In the genomic region with DNA sequence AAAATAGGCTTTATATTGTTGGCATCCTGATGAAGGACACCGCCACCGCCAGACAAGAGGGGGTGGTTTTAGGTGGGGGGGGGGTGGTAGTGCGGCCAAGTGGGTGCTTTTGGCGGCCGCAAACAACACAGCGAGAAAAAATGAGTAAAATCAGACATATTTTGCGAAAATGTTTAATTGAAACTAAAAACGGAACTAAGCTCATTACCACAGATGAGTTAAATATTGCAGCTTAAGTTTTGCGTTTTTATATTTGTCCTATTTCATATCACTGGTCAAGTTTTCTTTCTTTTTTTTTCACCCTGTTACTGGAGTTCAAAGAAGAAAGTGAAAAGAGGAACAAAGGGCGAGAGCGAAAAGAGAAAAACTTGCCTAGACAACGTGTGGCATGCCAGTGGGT, we compare ENCODE assay signal across 1 fruit fly cellular context.
TF ChIP-seq lines count a peak whose summit lies in the region.

No protein-coding gene starts in this region.

TF ChIP-seq in whole organism, embryonic, 481 proteins besides CTCF, POLR2A, EP300 and RAD21 (continued from another document):
- 0 out of 3 replicates have a peak, but pooled peaks have one; percentile 9 for TF ChIP-seq C15 (GFP tag; IDR thresholded peaks at IDR 0.05; lab: Robert Waterston, UW)
- TF ChIP-seq sens (GFP tag; lab: Kevin White, UChicago), result peak; percentile 91
- peak; percentile 73 for TF ChIP-seq Meics (GFP tag; optimal IDR thresholded peaks at IDR 0.05; lab: Kevin White, UChicago)
- no peak for TF ChIP-seq CG34224 (GFP tag; IDR thresholded peaks at IDR 0.05; lab: Robert Waterston, UW; ENCODE audit: partially characterized antibody)
- no peak for TF ChIP-seq CG17912 (GFP tag; optimal IDR thresholded peaks at IDR 0.05; lab: Kevin White, UChicago)
- TF ChIP-seq maf-S (GFP tag; optimal IDR thresholded peaks at IDR 0.05; lab: Kevin White, UChicago), result peak; percentile 44
- TF ChIP-seq Neu2 (GFP tag; optimal IDR thresholded peaks at IDR 0.05; lab: Kevin White, UChicago; ENCODE audit: borderline replicate concordance), result no peak
- 0 out of 3 replicates have a peak, but pooled peaks have one; percentile 29 for TF ChIP-seq CG11093 (GFP tag; IDR thresholded peaks at IDR 0.05; lab: Robert Waterston, UW)
- TF ChIP-seq wdn (GFP tag; IDR thresholded peaks at IDR 0.05; lab: Robert Waterston, UW), result peak; percentile 63
- TF ChIP-seq sisA (GFP tag; IDR thresholded peaks at IDR 0.05; lab: Robert Waterston, UW), result peak; percentile 82
- TF ChIP-seq lmd (GFP tag; IDR thresholded peaks at IDR 0.05; lab: Robert Waterston, UW), result peak; percentile 67
- peak; percentile 42 for TF ChIP-seq Hr3 (GFP tag; optimal IDR thresholded peaks at IDR 0.05; lab: Kevin White, UChicago)
- no peak for TF ChIP-seq hb (GFP tag; IDR thresholded peaks at IDR 0.05; lab: Robert Waterston, UW; ENCODE audit: partially characterized antibody)
- peak; percentile 57 for TF ChIP-seq sob (GFP tag; IDR thresholded peaks at IDR 0.05; lab: Robert Waterston, UW)
- peak; percentile 68 for TF ChIP-seq Ptx1 (GFP tag; IDR thresholded peaks at IDR 0.05; lab: Robert Waterston, UW)
- no peak for TF ChIP-seq CG7928 (GFP tag; optimal IDR thresholded peaks at IDR 0.05; lab: Kevin White, UChicago)
- TF ChIP-seq Dref (GFP tag; IDR thresholded peaks at IDR 0.05; lab: Robert Waterston, UW), result no peak
- TF ChIP-seq ind (GFP tag; optimal IDR thresholded peaks at IDR 0.05; lab: Kevin White, UChicago), result peak; percentile 72
- TF ChIP-seq HHEX (GFP tag; optimal IDR thresholded peaks at IDR 0.05; lab: Kevin White, UChicago), result peak; percentile 74
- peak; percentile 4 for TF ChIP-seq CG8089 (GFP tag; optimal IDR thresholded peaks at IDR 0.05; lab: Kevin White, UChicago)
- peak; percentile 49 for TF ChIP-seq CG1529 (GFP tag; optimal IDR thresholded peaks at IDR 0.05; lab: Kevin White, UChicago)
- peak; percentile 52 for TF ChIP-seq CG9609 (GFP tag; optimal IDR thresholded peaks at IDR 0.05; lab: Kevin White, UChicago)
- no peak for TF ChIP-seq tll (GFP tag; optimal IDR thresholded peaks at IDR 0.05; lab: Kevin White, UChicago)
- TF ChIP-seq h (optimal IDR thresholded peaks at IDR 0.05; lab: Kevin White, UChicago), result no peak
- peak; percentile 64; the same call in 2 of the 3 replicates for TF ChIP-seq zfh1 (GFP tag; IDR thresholded peaks at IDR 0.05; lab: Robert Waterston, UW)
- TF ChIP-seq CG12219 (GFP tag; optimal IDR thresholded peaks at IDR 0.05; lab: Kevin White, UChicago), result peak; percentile 55
- TF ChIP-seq CG3995 (GFP tag; optimal IDR thresholded peaks at IDR 0.05; lab: Kevin White, UChicago), result no peak
- no peak for TF ChIP-seq luna (GFP tag; optimal IDR thresholded peaks at IDR 0.05; lab: Kevin White, UChicago)
- peak; percentile 28 for TF ChIP-seq Mad (GFP tag; optimal IDR thresholded peaks at IDR 0.05; lab: Kevin White, UChicago)
- no peak for TF ChIP-seq Dll (GFP tag; IDR thresholded peaks at IDR 0.05; lab: Robert Waterston, UW; ENCODE audit: partially characterized antibody)
- TF ChIP-seq wor (GFP tag; IDR thresholded peaks at IDR 0.05; lab: Robert Waterston, UW), result peak; percentile 54; the same call in 1 of the 2 replicates
- peak; percentile 45 for TF ChIP-seq slp2 (GFP tag; optimal IDR thresholded peaks at IDR 0.05; lab: Kevin White, UChicago)
- peak; percentile 63 for TF ChIP-seq nau (GFP tag; optimal IDR thresholded peaks at IDR 0.05; lab: Kevin White, UChicago)
- TF ChIP-seq MESR4 (GFP tag; optimal IDR thresholded peaks at IDR 0.05; lab: Kevin White, UChicago), result no peak
- TF ChIP-seq knrl (GFP tag; IDR thresholded peaks at IDR 0.05; lab: Robert Waterston, UW; ENCODE audit: partially characterized antibody), result no peak
- peak; percentile 68 for TF ChIP-seq CG5245 (GFP tag; optimal IDR thresholded peaks at IDR 0.05; lab: Kevin White, UChicago)
- peak; percentile 51 for TF ChIP-seq B-H1 (GFP tag; IDR thresholded peaks at IDR 0.05; lab: Robert Waterston, UW)
- peak; percentile 68; the same call in 2 of the 3 replicates for TF ChIP-seq CG11456 (GFP tag; IDR thresholded peaks at IDR 0.05; lab: Robert Waterston, UW)
- no peak for TF ChIP-seq D (optimal IDR thresholded peaks at IDR 0.05; lab: Kevin White, UChicago)
- TF ChIP-seq D (GFP tag; optimal IDR thresholded peaks at IDR 0.05; lab: Kevin White, UChicago), result peak; percentile 69
- peak; percentile 59 for TF ChIP-seq CG12299 (tag; optimal IDR thresholded peaks at IDR 0.05; lab: Kevin White, UChicago)
- peak; percentile 66 for TF ChIP-seq fd96Cb (tag; optimal IDR thresholded peaks at IDR 0.05; lab: Kevin White, UChicago)
- no peak for TF ChIP-seq ab (GFP tag; optimal IDR thresholded peaks at IDR 0.05; lab: Kevin White, UChicago)
- TF ChIP-seq CG11696 (GFP tag; IDR thresholded peaks at IDR 0.05; lab: Robert Waterston, UW), result 0 out of 2 replicates have a peak, but pooled peaks have one; percentile 26
- no peak for TF ChIP-seq CG10565 (GFP tag; optimal IDR thresholded peaks at IDR 0.05; lab: Kevin White, UChicago)
- TF ChIP-seq CG15073 (GFP tag; optimal IDR thresholded peaks at IDR 0.05; lab: Kevin White, UChicago), result no peak
- TF ChIP-seq ara (GFP tag; IDR thresholded peaks at IDR 0.05; lab: Robert Waterston, UW), result peak; percentile 24; the same call in 1 of the 2 replicates
- TF ChIP-seq Vsx1 (GFP tag; optimal IDR thresholded peaks at IDR 0.05; lab: Kevin White, UChicago), result peak; percentile 6
- TF ChIP-seq CG12155 (GFP tag; optimal IDR thresholded peaks at IDR 0.05; lab: Kevin White, UChicago), result peak; percentile 46
- peak in 1 of 3 experiments; percentile 55 for TF ChIP-seq lola (GFP tag; optimal IDR thresholded peaks at IDR 0.05; lab: Kevin White, UChicago)
- TF ChIP-seq CG7357 (GFP tag; IDR thresholded peaks at IDR 0.05; lab: Robert Waterston, UW), result peak; percentile 43; the same call in 1 of the 3 replicates
- peak; percentile 76 for TF ChIP-seq caup (GFP tag; optimal IDR thresholded peaks at IDR 0.05; lab: Kevin White, UChicago; ENCODE audit: severe bottlenecking)
- TF ChIP-seq CG8944 (GFP tag; optimal IDR thresholded peaks at IDR 0.05; lab: Kevin White, UChicago), result peak; percentile 39
- TF ChIP-seq CG7987 (GFP tag; optimal IDR thresholded peaks at IDR 0.05; lab: Kevin White, UChicago), result no peak
- TF ChIP-seq org-1 (GFP tag; optimal IDR thresholded peaks at IDR 0.05; lab: Kevin White, UChicago), result peak; percentile 70
- TF ChIP-seq lab (GFP tag; optimal IDR thresholded peaks at IDR 0.05; lab: Kevin White, UChicago), result peak; percentile 90
- peak; percentile 75; the same call in 1 of the 2 replicates for TF ChIP-seq stc (GFP tag; IDR thresholded peaks at IDR 0.05; lab: Robert Waterston, UW)
- TF ChIP-seq dpn (GFP tag; optimal IDR thresholded peaks at IDR 0.05; lab: Kevin White, UChicago), result peak; percentile 64 to 66
- no peak for TF ChIP-seq CG8290 (GFP tag; optimal IDR thresholded peaks at IDR 0.05; lab: Kevin White, UChicago)
- peak in 1 of 2 experiments; percentile 51 for TF ChIP-seq CG8290 (tag; optimal IDR thresholded peaks at IDR 0.05; lab: Kevin White, UChicago)
- TF ChIP-seq CG13424 (tag; optimal IDR thresholded peaks at IDR 0.05; lab: Kevin White, UChicago), result peak; percentile 71
- peak; percentile 72 for TF ChIP-seq NfI (GFP tag; optimal IDR thresholded peaks at IDR 0.05; lab: Kevin White, UChicago)
- TF ChIP-seq CG3407 (GFP tag; optimal IDR thresholded peaks at IDR 0.05; lab: Kevin White, UChicago), result peak; percentile 59
- TF ChIP-seq chm (GFP tag; IDR thresholded peaks at IDR 0.05; lab: Robert Waterston, UW), result peak; percentile 68
- no peak for TF ChIP-seq ro (GFP tag; IDR thresholded peaks at IDR 0.05; lab: Robert Waterston, UW)
- TF ChIP-seq CG12071 (GFP tag; optimal IDR thresholded peaks at IDR 0.05; lab: Kevin White, UChicago), result peak; percentile 68
- no peak for TF ChIP-seq chinmo (GFP tag; IDR thresholded peaks at IDR 0.05; lab: Robert Waterston, UW; ENCODE audit: partially characterized antibody)
- peak; percentile 22 for TF ChIP-seq disco-r (GFP tag; optimal IDR thresholded peaks at IDR 0.05; lab: Kevin White, UChicago)
- TF ChIP-seq Sry-δ (GFP tag; optimal IDR thresholded peaks at IDR 0.05; lab: Kevin White, UChicago), result peak; percentile 12
- TF ChIP-seq emc (GFP tag; optimal IDR thresholded peaks at IDR 0.05; lab: Kevin White, UChicago), result peak; percentile 22
- peak; percentile 34 for TF ChIP-seq pum (GFP tag; optimal IDR thresholded peaks at IDR 0.05; lab: Kevin White, UChicago)
- peak; percentile 36 for TF ChIP-seq CG13894 (tag; optimal IDR thresholded peaks at IDR 0.05; lab: Kevin White, UChicago)
- no peak for TF ChIP-seq bbx (GFP tag; IDR thresholded peaks at IDR 0.05; lab: Robert Waterston, UW; ENCODE audit: partially characterized antibody)
- peak; percentile 30 for TF ChIP-seq CG31388 (GFP tag; optimal IDR thresholded peaks at IDR 0.05; lab: Kevin White, UChicago)
- TF ChIP-seq Hr51 (GFP tag; optimal IDR thresholded peaks at IDR 0.05; lab: Kevin White, UChicago), result peak in 1 of 2 experiments; percentile 77
- no peak for TF ChIP-seq CG17186 (GFP tag; optimal IDR thresholded peaks at IDR 0.05; lab: Kevin White, UChicago)
- TF ChIP-seq CG14710 (tag; optimal IDR thresholded peaks at IDR 0.05; lab: Kevin White, UChicago), result peak; percentile 50
- 0 out of 3 replicates have a peak, but pooled peaks have one; percentile 39 for TF ChIP-seq Optix (GFP tag; IDR thresholded peaks at IDR 0.05; lab: Robert Waterston, UW)
- TF ChIP-seq pho (GFP tag; optimal IDR thresholded peaks at IDR 0.05; lab: Kevin White, UChicago), result peak; percentile 53
- TF ChIP-seq scrt (GFP tag; optimal IDR thresholded peaks at IDR 0.05; lab: Kevin White, UChicago), result peak; percentile 70
- peak; percentile 52 for TF ChIP-seq schlank (tag; optimal IDR thresholded peaks at IDR 0.05; lab: Kevin White, UChicago)
- TF ChIP-seq CG30431 (GFP tag; optimal IDR thresholded peaks at IDR 0.05; lab: Kevin White, UChicago), result peak; percentile 45
- peak; percentile 59 for TF ChIP-seq CG13296 (GFP tag; optimal IDR thresholded peaks at IDR 0.05; lab: Kevin White, UChicago)
- peak; percentile 74 for TF ChIP-seq Fer3 (tag; optimal IDR thresholded peaks at IDR 0.05; lab: Kevin White, UChicago)
- peak; percentile 65 for TF ChIP-seq CG4820 (GFP tag; optimal IDR thresholded peaks at IDR 0.05; lab: Kevin White, UChicago)
- no peak for TF ChIP-seq CG1832 (GFP tag; optimal IDR thresholded peaks at IDR 0.05; lab: Kevin White, UChicago)
- peak; percentile 54 to 64 for TF ChIP-seq chif (GFP tag; optimal IDR thresholded peaks at IDR 0.05; lab: Kevin White, UChicago)
- TF ChIP-seq Atf-2 (GFP tag; optimal IDR thresholded peaks at IDR 0.05; lab: Kevin White, UChicago), result peak; percentile 35
- TF ChIP-seq Rfx (GFP tag; IDR thresholded peaks at IDR 0.05; lab: Robert Waterston, UW), result peak; percentile 74
- no peak for TF ChIP-seq bowl (GFP tag; IDR thresholded peaks at IDR 0.05; lab: Robert Waterston, UW)
- TF ChIP-seq ranshi (GFP tag; IDR thresholded peaks at IDR 0.05; lab: Robert Waterston, UW), result peak; percentile 71
- no peak for TF ChIP-seq unc-4 (GFP tag; IDR thresholded peaks at IDR 0.05; lab: Robert Waterston, UW; ENCODE audit: partially characterized antibody)
